Fruit fly (Drosophila melanogaster): ENCODE results near the gene CG9616.

Gene CG9616

dm6 chr3R:14245371-14245770 is at the start of gene CG9616:
Gene CG9616, minus strand, starts transcription at chr3R:14245471.
- TF ChIP-seq noc (tag; optimal IDR thresholded peaks at IDR 0.05): no peak

- peak; percentile 29 for TF ChIP-seq noc (tag; optimal IDR thresholded peaks at IDR 0.05)
Measured at dm6 chr3R:14294397-14295018, 49.2 kb upstream of the CG9616 start.

dm6 chr3R:14292307-14292711 is 47.0 kb upstream of the CG9616 start:
- no peak for TF ChIP-seq noc (tag; optimal IDR thresholded peaks at IDR 0.05)

- peak; percentile 89 for TF ChIP-seq noc (tag; optimal IDR thresholded peaks at IDR 0.05)
Measured at dm6 chr3R:14291431-14291830, 46.2 kb upstream of the CG9616 start.

- TF ChIP-seq noc (tag; optimal IDR thresholded peaks at IDR 0.05): peak; percentile 72
Measured at dm6 chr3R:14289958-14290835, 44.9 kb upstream of the CG9616 start.

dm6 chr3R:14288669-14289383 is 43.6 kb upstream of the CG9616 start, which contains the start of gene red:
Gene red, plus strand, starts transcription at chr3R:14289071.
- TF ChIP-seq noc (tag; optimal IDR thresholded peaks at IDR 0.05): peak; percentile 94

- no peak for TF ChIP-seq noc (tag; optimal IDR thresholded peaks at IDR 0.05)
Measured at dm6 chr3R:14287980-14288379, 42.7 kb upstream of the CG9616 start.

dm6 chr3R:14286320-14287190 is 41.3 kb upstream of the CG9616 start, which contains the start of gene trx:
Gene trx, minus strand, starts transcription at chr3R:14286903.
- peak; percentile 5 for TF ChIP-seq noc (tag; optimal IDR thresholded peaks at IDR 0.05)

- peak; percentile 56 for TF ChIP-seq noc (tag; optimal IDR thresholded peaks at IDR 0.05)
Measured at dm6 chr3R:14285059-14285953, 40.0 kb upstream of the CG9616 start.

dm6 chr3R:14284422-14284760 is 39.1 kb upstream of the CG9616 start:
- no peak for TF ChIP-seq noc (tag; optimal IDR thresholded peaks at IDR 0.05)

dm6 chr3R:14283754-14284421 is 38.6 kb upstream of the CG9616 start:
- peak; percentile 99 for TF ChIP-seq noc (tag; optimal IDR thresholded peaks at IDR 0.05)

dm6 chr3R:14283042-14283626 is 37.9 kb upstream of the CG9616 start:
- peak; percentile 24 for TF ChIP-seq noc (tag; optimal IDR thresholded peaks at IDR 0.05)

- no peak for TF ChIP-seq noc (tag; optimal IDR thresholded peaks at IDR 0.05)
Measured at dm6 chr3R:14282215-14283041, 37.2 kb upstream of the CG9616 start.
